Worm (Caenorhabditis elegans) whole organism, L2 larva: Measurements from ENCODE around the gene nhr-251.

Experiments
- C34F6.9 ChIP-seq: fragments of 150-350 bp; optimal IDR thresholded peaks from 2 replicates; lab custom pipeline; 2014; ENCODE audit warnings: missing biosample characterization, missing genetic modification characterization
- R02D3.7 ChIP-seq: fragments of 150-350 bp; optimal IDR thresholded peaks from 2 replicates; lab custom pipeline; 2014; ENCODE audit warnings: missing biosample characterization, missing genetic modification characterization
- alr-1 ChIP-seq: fragments of 150-350 bp; optimal IDR thresholded peaks from 2 replicates; lab custom pipeline; 2014; ENCODE audit warnings: missing biosample characterization, missing genetic modification characterization
- ama-1 ChIP-seq: fragments of 150-350 bp; optimal IDR thresholded peaks from 2 replicates; lab custom pipeline; 2018; ENCODE audit warnings: inconsistent platforms
- crh-2 ChIP-seq: sonication (generic microtip); optimal IDR thresholded peaks from 2 replicates; lab custom pipeline; 2017; ENCODE audit warnings: missing biosample characterization, missing genetic modification characterization
- lin-39 ChIP-seq: fragments of 150-350 bp; optimal IDR thresholded peaks from 2 replicates; lab custom pipeline; 2014; ENCODE audit warnings: missing biosample characterization, missing genetic modification reagents, missing genetic modification characterization
- lsy-2 ChIP-seq, 2 experiments: fragments of 150-350 bp in 1 of 2; sonication (generic microtip) in 1 of 2; optimal IDR thresholded peaks; 2 replicates each; lab custom pipeline; 2014 to 2017; ENCODE audit warnings: missing biosample characterization in 2 of 2, missing genetic modification characterization in 2 of 2
- nhr-10 ChIP-seq: sonication (generic microtip); optimal IDR thresholded peaks from 2 replicates; lab custom pipeline; 2017; ENCODE audit warnings: missing biosample characterization, missing genetic modification characterization
- nhr-11 ChIP-seq: fragments of 150-350 bp; optimal IDR thresholded peaks from 2 replicates; lab custom pipeline; 2014; ENCODE audit warnings: missing biosample characterization, missing genetic modification characterization
- nhr-23 ChIP-seq: fragments of 150-350 bp; optimal IDR thresholded peaks from 2 replicates; lab custom pipeline; 2014; ENCODE audit warnings: missing biosample characterization, missing genetic modification reagents, missing genetic modification characterization
- snpc-4 ChIP-seq: fragments of 150-350 bp; optimal IDR thresholded peaks from 2 replicates; lab custom pipeline; 2014; ENCODE audit warnings: missing biosample characterization, missing genetic modification characterization
- ztf-11 ChIP-seq: sonication (generic microtip); optimal IDR thresholded peaks from 2 replicates; lab custom pipeline; 2017; ENCODE audit warnings: missing biosample characterization, missing genetic modification characterization

DNA sequence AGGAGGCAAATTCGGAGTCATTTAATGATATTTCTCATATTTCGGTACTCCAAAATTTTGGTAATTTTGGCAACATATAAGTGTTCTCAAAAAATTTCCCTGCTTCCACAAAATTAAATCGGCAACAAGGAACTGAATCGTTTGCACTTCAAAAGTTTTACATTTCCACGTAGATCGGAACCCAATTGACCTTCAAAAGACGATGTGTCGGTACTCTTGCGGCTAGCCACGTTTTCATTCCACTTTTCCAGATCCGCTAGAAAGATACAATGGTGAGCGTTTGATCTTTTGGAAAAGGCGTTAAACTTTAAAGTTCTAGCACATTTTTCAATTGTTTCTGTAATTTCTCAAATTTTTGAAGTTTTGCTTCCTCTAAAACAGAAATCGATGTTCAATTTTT lies 3.4 kb upstream of the nhr-251 start:
- TF ChIP-seq crh-2 (no peak), nhr-23 (tag; lab: Kevin White, UChicago) (no peak), lsy-2 (tag; optimal IDR thresholded peaks at IDR 0.05; lab: Kevin White, UChicago) (no peak), ztf-11 (tag; lab: Kevin White, UChicago) (no peak), alr-1 (tag; lab: Kevin White, UChicago) (no peak), lin-39 (no peak), nhr-10 (tag; lab: Kevin White, UChicago) (no peak), ama-1 (lab: Kevin White, UChicago) (no peak), C34F6.9 (tag; lab: Kevin White, UChicago) (no peak), snpc-4 (tag; lab: Kevin White, UChicago) (no peak), R02D3.7 (no peak), nhr-11 (tag; lab: Kevin White, UChicago) (no peak)
